Worm (Caenorhabditis elegans): ENCODE results near the gene agxt-1.

DNA sequence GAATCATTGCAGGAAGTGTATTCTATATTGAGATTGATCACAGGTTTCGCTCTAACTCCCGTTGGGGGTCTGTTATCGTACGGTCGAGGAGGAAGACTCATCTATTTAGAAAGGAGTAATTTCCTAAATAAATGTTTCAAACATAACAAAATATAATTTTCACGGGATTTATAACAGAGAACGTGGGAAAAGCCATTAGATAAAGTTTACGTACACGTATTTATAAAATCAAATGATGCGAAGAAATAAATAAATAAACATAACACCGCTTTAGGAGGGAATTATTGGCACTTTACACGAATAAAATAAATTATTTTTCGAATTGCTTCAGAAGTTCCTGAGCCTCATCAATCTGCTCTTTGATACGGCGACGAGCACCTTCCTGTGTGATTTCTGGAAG is 36.9 kb upstream of the agxt-1 start, which contains the start of gene F07H5.10:
- TF ChIP-seq elt-3 (tag; optimal IDR thresholded peaks at IDR 0.05): no peak
- no peak for TF ChIP-seq aly-2 (tag; optimal IDR thresholded peaks at IDR 0.05)
- TF ChIP-seq fos-1 (tag; optimal IDR thresholded peaks at IDR 0.05): no peak
- no peak for TF ChIP-seq mab-5 (tag; optimal IDR thresholded peaks at IDR 0.05)
- TF ChIP-seq unc-39 (tag; optimal IDR thresholded peaks at IDR 0.05): no peak
- TF ChIP-seq ZK546.5 (tag; optimal IDR thresholded peaks at IDR 0.05): no peak
- no peak for TF ChIP-seq nhr-77 (tag; optimal IDR thresholded peaks at IDR 0.05)
- no peak for TF ChIP-seq unc-62 (GFP tag; optimal IDR thresholded peaks at IDR 0.05)
- no peak for TF ChIP-seq lin-13 (GFP tag; optimal IDR thresholded peaks at IDR 0.05)
- no peak for TF ChIP-seq dmd-4 (tag; optimal IDR thresholded peaks at IDR 0.05)
- no peak for TF ChIP-seq skn-1 (tag; optimal IDR thresholded peaks at IDR 0.05)
